Fruit fly (Drosophila melanogaster): ENCODE data around the gene robl37BC.

- TF ChIP-seq CG31365 (tag; optimal IDR thresholded peaks at IDR 0.05): no peak
- peak; percentile 67; the same call in 2 of the 3 replicates for TF ChIP-seq ase (GFP tag; IDR thresholded peaks at IDR 0.05)
- TF ChIP-seq CG31441 (GFP tag; IDR thresholded peaks at IDR 0.05): no peak; the same call in 1 of the 2 replicates
- TF ChIP-seq pros (GFP tag; optimal IDR thresholded peaks at IDR 0.05): no peak
- TF ChIP-seq bsh (GFP tag; optimal IDR thresholded peaks at IDR 0.05): peak; percentile 7 to 80
- 0 out of 2 replicates have a peak, but pooled peaks have one; percentile 25 for TF ChIP-seq CG5953 (GFP tag; IDR thresholded peaks at IDR 0.05)
- peak; percentile 83 for TF ChIP-seq CG1602 (GFP tag; optimal IDR thresholded peaks at IDR 0.05)
- peak; percentile 59 for TF ChIP-seq CG8359 (GFP tag; optimal IDR thresholded peaks at IDR 0.05; ENCODE audit: borderline replicate concordance)
Observed at dm6 chr2L:19045111-19045560, 34.5 kb downstream of the robl37BC start, which contains the start of the genes Ttc19 and Acn.

Measured in whole organism, embryonic.